Worm (Caenorhabditis elegans) whole organism, L2 larva: ENCODE results near the gene clec-163.
A peak's percentile ranks its signal among the peaks of the same experiment; 100 is the strongest.

Source experiments
- C34F6.9 ChIP-seq: fragments of 150-350 bp; optimal IDR thresholded peaks from 2 replicates; lab custom pipeline; 2014; ENCODE audit warnings: missing biosample characterization, missing genetic modification characterization
- F13H6.1 ChIP-seq: sonication (generic microtip); optimal IDR thresholded peaks from 2 replicates; lab custom pipeline; 2016; ENCODE audit warnings: missing genetic modification characterization, missing compliant biosample characterization
- R02D3.7 ChIP-seq: fragments of 150-350 bp; optimal IDR thresholded peaks from 2 replicates; lab custom pipeline; 2014; ENCODE audit warnings: missing biosample characterization, missing genetic modification characterization
- Y55F3AM.14 ChIP-seq: fragments of 200-800 bp; sonication (Bioruptor generic); optimal IDR thresholded peaks from 2 replicates; lab custom pipeline; 2018; ENCODE audit warnings: mild to moderate bottlenecking, missing genetic modification characterization, missing compliant biosample characterization
- ZK546.5 ChIP-seq: sonication (generic microtip); optimal IDR thresholded peaks from 2 replicates; lab custom pipeline; 2017; ENCODE audit warnings: missing biosample characterization, missing genetic modification characterization
- alr-1 ChIP-seq: fragments of 150-350 bp; optimal IDR thresholded peaks from 2 replicates; lab custom pipeline; 2014; ENCODE audit warnings: missing biosample characterization, missing genetic modification characterization
- aly-2 ChIP-seq: fragments of 150-350 bp; optimal IDR thresholded peaks from 2 replicates; lab custom pipeline; 2014; ENCODE audit warnings: missing biosample characterization, missing genetic modification characterization
- ama-1 ChIP-seq: fragments of 150-350 bp; optimal IDR thresholded peaks from 2 replicates; lab custom pipeline; 2018; ENCODE audit warnings: inconsistent platforms
- blmp-1 ChIP-seq: sonication (generic microtip); optimal IDR thresholded peaks from 2 replicates; lab custom pipeline; 2017; ENCODE audit warnings: missing genetic modification characterization, mild to moderate bottlenecking, missing compliant biosample characterization, antibody characterized with exemption, moderate library complexity; ENCODE audit not compliant: insufficient read depth
- ceh-82 ChIP-seq: fragments of 150-350 bp; optimal IDR thresholded peaks from 2 replicates; lab custom pipeline; 2014; ENCODE audit warnings: missing biosample characterization, missing genetic modification characterization
- dmd-4 ChIP-seq: sonication (generic microtip); optimal IDR thresholded peaks from 2 replicates; lab custom pipeline; 2017; ENCODE audit warnings: missing biosample characterization, missing genetic modification characterization
- egl-27 ChIP-seq: sonication (generic microtip); optimal IDR thresholded peaks from 3 replicates; lab custom pipeline; 2017; ENCODE audit warnings: missing biosample characterization, missing genetic modification reagents, missing genetic modification characterization
- elt-1 ChIP-seq: fragments of 150-350 bp; optimal IDR thresholded peaks from 2 replicates; lab custom pipeline; 2014; ENCODE audit warnings: missing biosample characterization, missing genetic modification characterization
- elt-3 ChIP-seq: sonication (generic microtip); optimal IDR thresholded peaks from 2 replicates; lab custom pipeline; 2017; ENCODE audit warnings: missing biosample characterization, missing genetic modification characterization
- fos-1 ChIP-seq: fragments of 150-350 bp; optimal IDR thresholded peaks from 2 replicates; lab custom pipeline; 2014; ENCODE audit warnings: missing biosample characterization, missing genetic modification characterization
- gmeb-1 ChIP-seq: fragments of 150-350 bp; optimal IDR thresholded peaks from 2 replicates; lab custom pipeline; 2014; ENCODE audit warnings: missing biosample characterization, missing genetic modification characterization
- lin-11 ChIP-seq: fragments of 150-350 bp; sonication (generic microtip); optimal IDR thresholded peaks from 2 replicates; lab custom pipeline; 2014; ENCODE audit warnings: missing biosample characterization, missing genetic modification characterization, inconsistent platforms, mixed read lengths
- lin-13 ChIP-seq: fragments of 150-350 bp; optimal IDR thresholded peaks from 2 replicates; lab custom pipeline; 2014; ENCODE audit warnings: missing biosample characterization, missing genetic modification reagents, missing genetic modification characterization
- lsy-2 ChIP-seq, 2 experiments: fragments of 150-350 bp in 1 of 2; sonication (generic microtip) in 1 of 2; optimal IDR thresholded peaks; 2 replicates each; lab custom pipeline; 2014 to 2017; ENCODE audit warnings: missing biosample characterization in 2 of 2, missing genetic modification characterization in 2 of 2
- mab-5 ChIP-seq: fragments of 150-350 bp; optimal IDR thresholded peaks from 2 replicates; lab custom pipeline; 2014; ENCODE audit warnings: missing biosample characterization, missing genetic modification characterization
- mdl-1 ChIP-seq, 2 experiments: fragments of 150-350 bp in 1 of 2; sonication (generic microtip) in 1 of 2; optimal IDR thresholded peaks; 2 replicates each; lab custom pipeline; 2017; ENCODE audit warnings: missing biosample characterization in 2 of 2, missing genetic modification characterization in 2 of 2
- nhr-10 ChIP-seq: sonication (generic microtip); optimal IDR thresholded peaks from 2 replicates; lab custom pipeline; 2017; ENCODE audit warnings: missing biosample characterization, missing genetic modification characterization
- nhr-11 ChIP-seq: fragments of 150-350 bp; optimal IDR thresholded peaks from 2 replicates; lab custom pipeline; 2014; ENCODE audit warnings: missing biosample characterization, missing genetic modification characterization
- nhr-12 ChIP-seq: fragments of 150-350 bp; optimal IDR thresholded peaks from 2 replicates; lab custom pipeline; 2014; ENCODE audit warnings: missing biosample characterization, missing genetic modification characterization
- nhr-129 ChIP-seq: fragments of 150-350 bp; optimal IDR thresholded peaks from 2 replicates; lab custom pipeline; 2014; ENCODE audit warnings: missing biosample characterization, missing genetic modification characterization
- nhr-23 ChIP-seq: fragments of 150-350 bp; optimal IDR thresholded peaks from 2 replicates; lab custom pipeline; 2014; ENCODE audit warnings: missing biosample characterization, missing genetic modification reagents, missing genetic modification characterization
- nhr-237 ChIP-seq: fragments of 150-350 bp; optimal IDR thresholded peaks from 2 replicates; lab custom pipeline; 2014; ENCODE audit warnings: missing biosample characterization, missing genetic modification characterization
- nhr-25 ChIP-seq: fragments of 150-350 bp; sonication (generic microtip); optimal IDR thresholded peaks from 3 replicates; lab custom pipeline; 2014; ENCODE audit warnings: missing biosample characterization, missing genetic modification characterization
- peb-1 ChIP-seq: fragments of 150-350 bp; optimal IDR thresholded peaks from 2 replicates; lab custom pipeline; 2014; ENCODE audit warnings: missing biosample characterization, missing genetic modification characterization
- sem-4 ChIP-seq: fragments of 150-350 bp; optimal IDR thresholded peaks from 2 replicates; lab custom pipeline; 2014; ENCODE audit warnings: missing biosample characterization, missing genetic modification reagents, missing genetic modification characterization
- skn-1 ChIP-seq: sonication (generic microtip); optimal IDR thresholded peaks from 2 replicates; lab custom pipeline; 2017; ENCODE audit warnings: missing biosample characterization, missing genetic modification characterization
- sma-3 ChIP-seq: sonication (generic microtip); optimal IDR thresholded peaks from 2 replicates; lab custom pipeline; 2016; ENCODE audit warnings: missing genetic modification reagents, missing genetic modification characterization, missing compliant biosample characterization
- sma-9 ChIP-seq, 2 experiments: fragments of 150-350 bp in 1 of 2; sonication (generic microtip) in 1 of 2; optimal IDR thresholded peaks; 2 replicates each; lab custom pipeline; 2014 to 2016; ENCODE audit warnings: missing genetic modification characterization in 2 of 2, mild to moderate bottlenecking in 1 of 2, missing biosample characterization in 1 of 2, missing compliant biosample characterization in 1 of 2, missing genetic modification reagents in 1 of 2, moderate library complexity in 1 of 2
- snpc-4 ChIP-seq: fragments of 150-350 bp; optimal IDR thresholded peaks from 2 replicates; lab custom pipeline; 2014; ENCODE audit warnings: missing biosample characterization, missing genetic modification characterization
- zag-1 ChIP-seq: fragments of 150-350 bp; optimal IDR thresholded peaks from 2 replicates; lab custom pipeline; 2014; ENCODE audit warnings: missing biosample characterization, missing genetic modification characterization
- ztf-11 ChIP-seq: sonication (generic microtip); optimal IDR thresholded peaks from 2 replicates; lab custom pipeline; 2017; ENCODE audit warnings: missing biosample characterization, missing genetic modification characterization
- ztf-4 ChIP-seq: fragments of 150-350 bp; optimal IDR thresholded peaks from 2 replicates; lab custom pipeline; 2014; ENCODE audit warnings: missing biosample characterization, missing genetic modification characterization

The clec-163 gene

ce11 chrIII:10808802-10809201 lies 14.7 kb downstream of the clec-163 start:
- no peak for TF ChIP-seq skn-1
- TF ChIP-seq nhr-23 (tag; lab: Kevin White, UChicago), result no peak
- TF ChIP-seq lin-13 (GFP tag; lab: Kevin White, UChicago), result no peak
- TF ChIP-seq egl-27 (tag; lab: Kevin White, UChicago), result no peak
- TF ChIP-seq nhr-25 (tag; lab: Kevin White, UChicago), result no peak
- TF ChIP-seq fos-1, result no peak
- TF ChIP-seq nhr-237 (tag; lab: Kevin White, UChicago), result no peak
- no peak for TF ChIP-seq nhr-129 (tag; lab: Kevin White, UChicago)
- TF ChIP-seq nhr-10 (tag; lab: Kevin White, UChicago), result no peak
- no peak for TF ChIP-seq snpc-4 (tag; lab: Kevin White, UChicago)
- TF ChIP-seq ztf-4, result no peak
- TF ChIP-seq mab-5, result no peak
- TF ChIP-seq mdl-1 (tag; optimal IDR thresholded peaks at IDR 0.05; lab: Kevin White, UChicago), result no peak
- TF ChIP-seq nhr-12 (tag; lab: Kevin White, UChicago), result no peak

ce11 chrIII:10809568-10809967 lies 15.4 kb downstream of the clec-163 start:
- TF ChIP-seq peb-1 (no peak), dmd-4 (no peak), sem-4 (tag; lab: Kevin White, UChicago) (no peak), elt-1 (tag; lab: Kevin White, UChicago) (no peak), nhr-25 (tag; lab: Kevin White, UChicago) (no peak)

ce11 chrIII:10810483-10810836 lies 16.3 kb downstream of the clec-163 start:
- no peak for TF ChIP-seq peb-1
- no peak for TF ChIP-seq C34F6.9 (tag; lab: Kevin White, UChicago)
- TF ChIP-seq ZK546.5 (tag; lab: Kevin White, UChicago), result no peak
- TF ChIP-seq zag-1 (tag; lab: Kevin White, UChicago), result no peak
- TF ChIP-seq nhr-129 (tag; lab: Kevin White, UChicago), result no peak
- TF ChIP-seq nhr-23 (tag; lab: Kevin White, UChicago), result no peak
- TF ChIP-seq ztf-11 (tag; lab: Kevin White, UChicago), result no peak
- TF ChIP-seq lsy-2 (tag; optimal IDR thresholded peaks at IDR 0.05; lab: Kevin White, UChicago), result no peak
- no peak for TF ChIP-seq ceh-82 (tag; lab: Kevin White, UChicago)
- TF ChIP-seq nhr-10 (tag; lab: Kevin White, UChicago), result no peak
- TF ChIP-seq fos-1, result no peak
- TF ChIP-seq nhr-237 (tag; lab: Kevin White, UChicago), result no peak
- TF ChIP-seq aly-2 (tag; lab: Kevin White, UChicago), result no peak
- TF ChIP-seq R02D3.7, result no peak
- TF ChIP-seq lin-11 (tag; lab: Kevin White, UChicago), result no peak
- TF ChIP-seq nhr-11 (tag; lab: Kevin White, UChicago), result no peak

- TF ChIP-seq Y55F3AM.14 (GFP tag; lab: Kevin White, UChicago) (no peak), lsy-2 (tag; optimal IDR thresholded peaks at IDR 0.05; lab: Kevin White, UChicago) (peak in 1 of 2 experiments; percentile 36), F13H6.1 (tag; lab: Kevin White, UChicago) (peak; percentile 22), zag-1 (tag; lab: Kevin White, UChicago) (no peak), peb-1 (no peak), nhr-129 (tag; lab: Kevin White, UChicago) (peak; percentile 33), lin-11 (tag; lab: Kevin White, UChicago) (no peak), nhr-12 (tag; lab: Kevin White, UChicago) (no peak), sem-4 (tag; lab: Kevin White, UChicago) (no peak), ama-1 (lab: Kevin White, UChicago) (peak; percentile 29)
- TF ChIP-seq, all 48 proteins: peak for 4
Measured at ce11 chrIII:10810837-10811814, 17.0 kb downstream of the clec-163 start.

ce11 chrIII:10812798-10813295 lies 18.7 kb downstream of the clec-163 start:
- no peak for TF ChIP-seq nhr-129 (tag; lab: Kevin White, UChicago)
- no peak for TF ChIP-seq ZK546.5 (tag; lab: Kevin White, UChicago)
- no peak for TF ChIP-seq ama-1 (lab: Kevin White, UChicago)
- TF ChIP-seq elt-3 (tag; lab: Kevin White, UChicago), result no peak
- TF ChIP-seq blmp-1 (tag; lab: Kevin White, UChicago), result no peak
- no peak for TF ChIP-seq sem-4 (tag; lab: Kevin White, UChicago)
- no peak for TF ChIP-seq sma-3 (GFP tag; lab: Kevin White, UChicago)
- no peak for TF ChIP-seq gmeb-1
- no peak for TF ChIP-seq alr-1 (tag; lab: Kevin White, UChicago)
- no peak for TF ChIP-seq sma-9 (GFP tag; optimal IDR thresholded peaks at IDR 0.05; lab: Kevin White, UChicago)
- no peak for TF ChIP-seq sma-9 (tag; optimal IDR thresholded peaks at IDR 0.05; lab: Kevin White, UChicago)
- TF ChIP-seq, all 48 proteins: peak for 0
